Fruit fly (Drosophila melanogaster): ENCODE data around the gene Pp2B-14D.

The Pp2B-14D gene

DNA sequence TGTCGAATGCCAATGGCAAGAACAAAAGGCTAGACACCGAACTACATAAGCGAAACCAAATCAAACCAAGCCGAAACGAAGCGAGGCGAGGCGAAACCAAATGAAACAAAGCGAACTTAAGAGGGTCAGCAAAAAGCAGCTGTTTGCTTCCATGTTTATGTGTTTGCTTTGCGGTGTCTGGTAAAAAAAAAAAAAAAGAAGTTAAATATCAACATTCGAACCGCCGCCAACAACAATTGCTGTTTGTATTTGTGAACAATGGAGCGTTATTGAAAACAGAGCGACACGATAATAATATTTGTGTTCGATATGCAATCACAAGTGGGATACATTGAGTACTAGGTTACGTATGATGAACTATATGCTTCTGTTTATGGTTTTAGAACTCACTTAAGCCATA lies 13.8 kb upstream of the Pp2B-14D start (continued):
- TF ChIP-seq CG2712 (tag; optimal IDR thresholded peaks at IDR 0.05) (no peak), NfI (GFP tag; optimal IDR thresholded peaks at IDR 0.05) (peak; percentile 10), Lhr (GFP tag; optimal IDR thresholded peaks at IDR 0.05) (no peak), dmrt99B (tag; optimal IDR thresholded peaks at IDR 0.05) (peak; percentile 35), CG6765 (GFP tag; optimal IDR thresholded peaks at IDR 0.05) (peak; percentile 53), CG2116 (GFP tag; optimal IDR thresholded peaks at IDR 0.05) (no peak), sqz (GFP tag; optimal IDR thresholded peaks at IDR 0.05) (no peak), CG17359 (tag; optimal IDR thresholded peaks at IDR 0.05) (peak; percentile 20), CG4820 (GFP tag; optimal IDR thresholded peaks at IDR 0.05) (no peak), inv (GFP tag; IDR thresholded peaks at IDR 0.05; ENCODE audit: partially characterized antibody) (no peak), Hand (GFP tag; optimal IDR thresholded peaks at IDR 0.05) (peak; percentile 3), CG15514 (GFP tag; optimal IDR thresholded peaks at IDR 0.05) (peak; percentile 53), B-H2 (GFP tag; optimal IDR thresholded peaks at IDR 0.05) (peak; percentile 5), CG10543 (GFP tag; optimal IDR thresholded peaks at IDR 0.05) (peak; percentile 10), Vsx1 (GFP tag; optimal IDR thresholded peaks at IDR 0.05) (peak; percentile 63), dmrt11E (tag; optimal IDR thresholded peaks at IDR 0.05) (peak; percentile 19), Fer1 (GFP tag; optimal IDR thresholded peaks at IDR 0.05) (peak; percentile 75), fd3F (GFP tag; optimal IDR thresholded peaks at IDR 0.05) (peak; percentile 22), CG9817 (tag; optimal IDR thresholded peaks at IDR 0.05) (peak; percentile 13), prd (optimal IDR thresholded peaks at IDR 0.05) (no peak), prd (GFP tag; IDR thresholded peaks at IDR 0.05) (no peak), crp (GFP tag; optimal IDR thresholded peaks at IDR 0.05) (no peak), D19A (tag; optimal IDR thresholded peaks at IDR 0.05) (no peak), CG14014 (GFP tag; IDR thresholded peaks at IDR 0.05) (peak; percentile 55; the same call in 1 of the 2 replicates), stc (GFP tag; IDR thresholded peaks at IDR 0.05) (peak; percentile 36; the same call in 1 of the 2 replicates), CG1602 (GFP tag; optimal IDR thresholded peaks at IDR 0.05) (no peak), ac (GFP tag; optimal IDR thresholded peaks at IDR 0.05) (peak; percentile 8), CG12744 (GFP tag; optimal IDR thresholded peaks at IDR 0.05) (peak; percentile 6), org-1 (GFP tag; optimal IDR thresholded peaks at IDR 0.05) (peak; percentile 31), CG13424 (tag; optimal IDR thresholded peaks at IDR 0.05) (peak; percentile 13), CG11504 (tag; optimal IDR thresholded peaks at IDR 0.05) (peak; percentile 1), Fer3 (tag; optimal IDR thresholded peaks at IDR 0.05) (peak; percentile 45), CG11695 (GFP tag; IDR thresholded peaks at IDR 0.05) (0 out of 3 replicates have a peak, but pooled peaks have one; percentile 38), Dll (GFP tag; IDR thresholded peaks at IDR 0.05; ENCODE audit: partially characterized antibody) (no peak), CG10209 (GFP tag; optimal IDR thresholded peaks at IDR 0.05) (peak; percentile 30), CG12071 (GFP tag; optimal IDR thresholded peaks at IDR 0.05) (peak; percentile 47), CG9876 (GFP tag; optimal IDR thresholded peaks at IDR 0.05) (peak; percentile 39), CG6854 (GFP tag; optimal IDR thresholded peaks at IDR 0.05) (peak; percentile 1), Hey (tag; optimal IDR thresholded peaks at IDR 0.05) (no peak), CG9727 (GFP tag; optimal IDR thresholded peaks at IDR 0.05) (peak; percentile 6), scrt (GFP tag; optimal IDR thresholded peaks at IDR 0.05) (peak; percentile 24), z (GFP tag; IDR thresholded peaks at IDR 0.05) (no peak), Trl (optimal IDR thresholded peaks at IDR 0.05) (no peak), Trl (GFP tag; optimal IDR thresholded peaks at IDR 0.05) (peak; percentile 48), CG17568 (GFP tag; optimal IDR thresholded peaks at IDR 0.05) (peak; percentile 71), nom (GFP tag; optimal IDR thresholded peaks at IDR 0.05) (peak; percentile 27), CG11093 (GFP tag; IDR thresholded peaks at IDR 0.05) (no peak), CG11247 (GFP tag; IDR thresholded peaks at IDR 0.05) (0 out of 2 replicates have a peak, but pooled peaks have one; percentile 26), chm (GFP tag; IDR thresholded peaks at IDR 0.05) (0 out of 2 replicates have a peak, but pooled peaks have one; percentile 8), CHES-1-like (GFP tag; optimal IDR thresholded peaks at IDR 0.05) (peak; percentile 21)

Data from whole organism, embryonic.